Fruit fly (Drosophila melanogaster): ENCODE measurements around the gene RpS5a.
A peak's percentile ranks its signal among the peaks of the same experiment; 100 is the strongest.

DNA sequence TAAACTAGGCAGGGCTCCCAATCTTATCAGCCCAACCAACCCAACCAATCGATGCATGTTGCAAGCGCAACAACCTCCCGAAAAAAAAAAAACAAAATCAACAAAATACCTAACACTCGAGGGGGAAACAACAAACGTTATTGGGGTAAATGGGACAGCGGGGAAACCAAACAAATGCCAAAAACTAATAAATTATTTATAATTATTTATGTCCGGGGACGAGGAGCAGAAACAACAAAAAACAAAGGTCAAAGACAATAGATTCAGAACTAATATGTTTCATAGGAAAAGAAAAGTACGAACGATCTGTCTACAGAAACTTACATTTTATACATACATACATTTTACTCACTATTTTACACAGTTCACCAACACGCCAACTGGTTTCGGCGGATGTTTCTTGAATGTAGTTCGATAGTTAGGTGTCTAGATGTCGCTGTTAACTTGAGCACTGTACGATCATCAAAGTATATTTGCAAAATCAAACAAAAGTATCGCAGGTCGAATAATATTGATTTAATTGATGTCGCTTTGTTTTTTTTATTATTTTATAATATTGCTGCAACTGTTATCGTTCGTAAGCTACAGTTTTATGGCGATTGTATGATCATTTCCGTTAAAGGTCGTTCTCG, 27.6 kb upstream of the RpS5a start:
- TF ChIP-seq ems (GFP tag; optimal IDR thresholded peaks at IDR 0.05) (no peak), row (GFP tag; IDR thresholded peaks at IDR 0.05) (0 out of 3 replicates have a peak, but pooled peaks have one; percentile 13), CG7786 (GFP tag; optimal IDR thresholded peaks at IDR 0.05) (no peak), Sry-β (GFP tag; optimal IDR thresholded peaks at IDR 0.05) (no peak), Dll (GFP tag; IDR thresholded peaks at IDR 0.05; ENCODE audit: partially characterized antibody) (no peak), schlank (tag; optimal IDR thresholded peaks at IDR 0.05) (no peak), az2 (GFP tag; optimal IDR thresholded peaks at IDR 0.05) (peak; percentile 30), CG8359 (GFP tag; optimal IDR thresholded peaks at IDR 0.05; ENCODE audit: borderline replicate concordance) (no peak), jing (GFP tag; optimal IDR thresholded peaks at IDR 0.05) (no peak), H2.0 (GFP tag; IDR thresholded peaks at IDR 0.05) (no peak), gem (tag; optimal IDR thresholded peaks at IDR 0.05) (peak; percentile 51), zf30C (GFP tag; optimal IDR thresholded peaks at IDR 0.05) (no peak), Eip74EF (GFP tag; optimal IDR thresholded peaks at IDR 0.05) (no peak), fd64A (GFP tag; optimal IDR thresholded peaks at IDR 0.05) (no peak)

Data from whole organism, embryonic.